Worm (Caenorhabditis elegans) whole organism, mixed stage, embryonic: ENCODE results near the gene ZK675.4.

Experiments
- blmp-1 ChIP-seq: fragments of 150-350 bp; optimal IDR thresholded peaks from 2 replicates; lab custom pipeline; 2014; ENCODE audit warnings: missing biosample characterization, missing genetic modification characterization
- ceh-39 ChIP-seq: fragments of 150-350 bp; optimal IDR thresholded peaks from 2 replicates; lab custom pipeline; 2014; ENCODE audit warnings: missing biosample characterization, missing genetic modification characterization
- lin-13 ChIP-seq: fragments of 150-350 bp; optimal IDR thresholded peaks from 2 replicates; lab custom pipeline; 2014; ENCODE audit warnings: missing biosample characterization, missing genetic modification characterization
- lin-32 ChIP-seq: fragments of 200-800 bp; sonication (Bioruptor generic); optimal IDR thresholded peaks from 2 replicates; lab custom pipeline; 2018; ENCODE audit warnings: mild to moderate bottlenecking, missing genetic modification characterization, missing compliant biosample characterization
- lsy-2 ChIP-seq: fragments of 150-350 bp; optimal IDR thresholded peaks from 2 replicates; lab custom pipeline; 2014; ENCODE audit warnings: missing biosample characterization, missing genetic modification characterization
- mep-1 ChIP-seq: fragments of 150-350 bp; optimal IDR thresholded peaks from 2 replicates; lab custom pipeline; 2017; ENCODE audit warnings: missing biosample characterization, missing genetic modification reagents, missing genetic modification characterization, inconsistent platforms
- nhr-28 ChIP-seq: fragments of 150-350 bp; optimal IDR thresholded peaks from 2 replicates; lab custom pipeline; 2014; ENCODE audit warnings: missing biosample characterization, missing genetic modification characterization
- nhr-76 ChIP-seq: sonication (generic microtip); optimal IDR thresholded peaks from 2 replicates; lab custom pipeline; 2017; ENCODE audit warnings: missing biosample characterization, missing genetic modification characterization
- sem-2 ChIP-seq: fragments of 200-800 bp; sonication (Bioruptor generic); optimal IDR thresholded peaks from 2 replicates; lab custom pipeline; 2018; ENCODE audit warnings: mild to moderate bottlenecking, missing genetic modification characterization, missing compliant biosample characterization
- snpc-4 ChIP-seq: fragments of 150-350 bp; optimal IDR thresholded peaks from 2 replicates; lab custom pipeline; 2014; ENCODE audit warnings: missing biosample characterization, missing genetic modification characterization
- unc-62 ChIP-seq: fragments of 150-350 bp; optimal IDR thresholded peaks from 2 replicates; lab custom pipeline; 2014; ENCODE audit warnings: missing biosample characterization, missing genetic modification reagents, missing genetic modification characterization

- TF ChIP-seq ceh-39: no peak
- TF ChIP-seq mep-1: no peak
- TF ChIP-seq nhr-28 (tag; lab: Kevin White, UChicago): no peak
- TF ChIP-seq blmp-1 (tag; lab: Kevin White, UChicago): no peak
- TF ChIP-seq lin-32 (GFP tag; lab: Kevin White, UChicago): no peak
- TF ChIP-seq snpc-4 (tag; lab: Kevin White, UChicago): no peak
- no peak for TF ChIP-seq lin-13 (tag; lab: Kevin White, UChicago)
- TF ChIP-seq unc-62 (GFP tag; lab: Kevin White, UChicago): no peak
- no peak for TF ChIP-seq nhr-76
- no peak for TF ChIP-seq lsy-2
- no peak for TF ChIP-seq sem-2 (GFP tag; lab: Kevin White, UChicago)
Observed at ce11 chrII:7870062-7870461, 41.1 kb upstream of the ZK675.4 start, which contains the start of gene ztf-17.
